Fruit fly (Drosophila melanogaster) whole organism, embryonic: Measurements from ENCODE around the gene atl.

Source experiments
- B-H2 ChIP-seq: fragments of 200-800 bp; sonication (Bioruptor generic); optimal IDR thresholded peaks from 2 replicates; lab custom pipeline; 2018; ENCODE audit warnings: missing biosample characterization, mild to moderate bottlenecking, missing genetic modification characterization
- Bgb ChIP-seq: fragments of 200-800 bp; sonication (Bioruptor generic); IDR thresholded peaks from 2 replicates; pipeline ENCODE4 v1.3.6; 2022; ENCODE audit warnings: missing biosample characterization, missing genetic modification characterization; ENCODE audit not compliant: partially characterized antibody
- Blimp-1 ChIP-seq: fragments of 200-800 bp; sonication (Bioruptor generic); optimal IDR thresholded peaks from 3 replicates; lab custom pipeline; 2018; ENCODE audit warnings: missing biosample characterization, missing genetic modification characterization, mild to moderate bottlenecking, moderate library complexity, missing genetic modification reagents
- CG10209 ChIP-seq: fragments of 200-800 bp; sonication (Bioruptor generic); optimal IDR thresholded peaks from 3 replicates; lab custom pipeline; 2017; ENCODE audit warnings: missing biosample characterization, mild to moderate bottlenecking, missing genetic modification characterization, missing genetic modification reagents
- CG1024 ChIP-seq: fragments of 200-800 bp; sonication (Bioruptor generic); IDR thresholded peaks from 2 replicates; pipeline ENCODE4 v1.3.6; 2022; ENCODE audit warnings: missing biosample characterization, missing genetic modification characterization
- CG10565 ChIP-seq: fragments of 200-800 bp; sonication (Bioruptor generic); optimal IDR thresholded peaks from 3 replicates; lab custom pipeline; 2016; ENCODE audit warnings: missing biosample characterization, mild to moderate bottlenecking, missing genetic modification characterization
- CG1233 ChIP-seq: fragments of 200-800 bp; sonication (Bioruptor generic); optimal IDR thresholded peaks from 4 replicates; lab custom pipeline; 2018; ENCODE audit warnings: missing biosample characterization, mild to moderate bottlenecking, missing genetic modification characterization
- CG13894 ChIP-seq: fragments of 200-800 bp; sonication (Bioruptor generic); optimal IDR thresholded peaks from 3 replicates; lab custom pipeline; 2018; ENCODE audit warnings: missing biosample characterization, mild to moderate bottlenecking, missing genetic modification characterization, moderate library complexity
- CG17359 ChIP-seq: fragments of 200-800 bp; sonication (Bioruptor generic); optimal IDR thresholded peaks from 3 replicates; lab custom pipeline; 2018; ENCODE audit warnings: missing biosample characterization, mild to moderate bottlenecking, missing genetic modification characterization, moderate library complexity
- CG2120 ChIP-seq: fragments of 200-800 bp; sonication (Bioruptor generic); optimal IDR thresholded peaks from 3 replicates; lab custom pipeline; 2016; ENCODE audit warnings: missing biosample characterization, missing genetic modification characterization
- CG2678 ChIP-seq: fragments of 200-800 bp; sonication (Bioruptor generic); optimal IDR thresholded peaks from 3 replicates; lab custom pipeline; 2019; ENCODE audit warnings: missing biosample characterization, mild to moderate bottlenecking, missing genetic modification characterization, moderate library complexity
- CG2875 ChIP-seq: fragments of 200-800 bp; sonication (Bioruptor generic); optimal IDR thresholded peaks from 2 replicates; lab custom pipeline; 2017; ENCODE audit warnings: missing biosample characterization, mild to moderate bottlenecking, missing genetic modification characterization, missing genetic modification reagents
- CG3163 ChIP-seq: fragments of 200-800 bp; sonication (Bioruptor generic); optimal IDR thresholded peaks from 3 replicates; lab custom pipeline; 2016; ENCODE audit warnings: missing biosample characterization, missing genetic modification characterization
- CG3281 ChIP-seq: fragments of 200-800 bp; sonication (Bioruptor generic); optimal IDR thresholded peaks from 3 replicates; lab custom pipeline; 2017; ENCODE audit warnings: missing biosample characterization, mild to moderate bottlenecking, missing genetic modification characterization
- CG33213 ChIP-seq: fragments of 200-800 bp; sonication (Bioruptor generic); optimal IDR thresholded peaks from 3 replicates; lab custom pipeline; 2016; ENCODE audit warnings: missing biosample characterization, missing genetic modification characterization
- CG34224 ChIP-seq: fragments of 200-800 bp; sonication (Bioruptor generic); IDR thresholded peaks from 3 replicates; pipeline ENCODE4 v1.3.6; 2022; ENCODE audit warnings: missing biosample characterization, missing genetic modification characterization; ENCODE audit not compliant: partially characterized antibody
- CG3995 ChIP-seq: fragments of 200-800 bp; sonication (Bioruptor generic); optimal IDR thresholded peaks from 3 replicates; lab custom pipeline; 2016; ENCODE audit warnings: missing biosample characterization, missing genetic modification characterization
- CG4617 ChIP-seq: fragments of 200-800 bp; sonication (Bioruptor generic); optimal IDR thresholded peaks from 3 replicates; lab custom pipeline; 2016; ENCODE audit warnings: missing biosample characterization, missing genetic modification characterization, borderline replicate concordance
- CG6813 ChIP-seq: fragments of 200-800 bp; sonication (Bioruptor generic); optimal IDR thresholded peaks from 2 replicates; lab custom pipeline; 2017; ENCODE audit warnings: missing biosample characterization, missing genetic modification characterization, mild to moderate bottlenecking, moderate library complexity, missing genetic modification reagents
- CG7839 ChIP-seq: fragments of 200-800 bp; sonication (Bioruptor generic); optimal IDR thresholded peaks from 3 replicates; lab custom pipeline; 2018; ENCODE audit warnings: missing biosample characterization, mild to moderate bottlenecking, missing genetic modification characterization, moderate library complexity
- CG9932 ChIP-seq: fragments of 200-800 bp; sonication (Bioruptor generic); IDR thresholded peaks from 2 replicates; pipeline ENCODE4 v1.3.6; 2022; ENCODE audit warnings: missing biosample characterization, missing genetic modification characterization
- Dp ChIP-seq: fragments of 200-800 bp; sonication (Bioruptor generic); optimal IDR thresholded peaks from 2 replicates; lab custom pipeline; 2018; ENCODE audit warnings: missing biosample characterization, mild to moderate bottlenecking, missing genetic modification characterization, moderate library complexity
- Dref ChIP-seq: fragments of 200-800 bp; sonication (Bioruptor generic); IDR thresholded peaks from 2 replicates; pipeline ENCODE4 v1.3.6; 2022; ENCODE audit warnings: missing biosample characterization, missing genetic modification characterization
- Fer1 ChIP-seq: fragments of 200-800 bp; sonication (Bioruptor generic); optimal IDR thresholded peaks from 2 replicates; lab custom pipeline; 2017; ENCODE audit warnings: missing biosample characterization, mild to moderate bottlenecking, missing genetic modification characterization
- H2.0 ChIP-seq: fragments of 200-800 bp; sonication (Bioruptor generic); IDR thresholded peaks from 2 replicates; pipeline ENCODE4 v1.3.6; 2022; ENCODE audit warnings: missing biosample characterization, missing genetic modification characterization
- Jarid2 ChIP-seq: fragments of 200-800 bp; sonication (Bioruptor generic); optimal IDR thresholded peaks from 3 replicates; lab custom pipeline; 2017; ENCODE audit warnings: mild to moderate bottlenecking, missing biosample characterization, missing genetic modification reagents, missing genetic modification characterization
- Lpt ChIP-seq: fragments of >200 bp; optimal IDR thresholded peaks from 2 replicates; lab custom pipeline; 2018; ENCODE audit warnings: missing biosample characterization, missing genetic modification characterization
- Myb ChIP-seq: fragments of 200-800 bp; sonication (Bioruptor generic); optimal IDR thresholded peaks from 2 replicates; lab custom pipeline; 2016; ENCODE audit warnings: missing biosample characterization, missing genetic modification characterization
- Nf-YC ChIP-seq: fragments of 200-800 bp; optimal IDR thresholded peaks from 3 replicates; lab custom pipeline; 2019; ENCODE audit warnings: missing biosample characterization, mild to moderate bottlenecking, missing genetic modification characterization, moderate library complexity
- PHDP ChIP-seq: fragments of 200-800 bp; sonication (Bioruptor generic); optimal IDR thresholded peaks from 3 replicates; lab custom pipeline; 2018; ENCODE audit warnings: missing biosample characterization, mild to moderate bottlenecking, missing genetic modification characterization, moderate library complexity
- chif ChIP-seq, 2 experiments: fragments of 200-800 bp; sonication (Bioruptor generic); optimal IDR thresholded peaks; 3 replicates each; lab custom pipeline; 2016; ENCODE audit warnings: missing biosample characterization in 2 of 2, missing genetic modification characterization in 2 of 2
- fd3F ChIP-seq: fragments of 200-800 bp; sonication (Bioruptor generic); optimal IDR thresholded peaks from 2 replicates; lab custom pipeline; 2018; ENCODE audit warnings: missing biosample characterization, mild to moderate bottlenecking, missing genetic modification characterization, moderate library complexity
- fru ChIP-seq: fragments of >200 bp; optimal IDR thresholded peaks from 2 replicates; lab custom pipeline; 2017
- gcm ChIP-seq: fragments of 200-800 bp; sonication (Bioruptor generic); optimal IDR thresholded peaks from 2 replicates; lab custom pipeline; 2019; ENCODE audit warnings: missing biosample characterization, mild to moderate bottlenecking, missing genetic modification characterization, moderate library complexity
- grau ChIP-seq: fragments of 200-800 bp; optimal IDR thresholded peaks from 3 replicates; lab custom pipeline; 2019; ENCODE audit warnings: missing biosample characterization, mild to moderate bottlenecking, missing genetic modification characterization, moderate library complexity
- gro ChIP-seq: fragments of 200-800 bp; sonication (Bioruptor generic); optimal IDR thresholded peaks from 2 replicates; lab custom pipeline; 2016; ENCODE audit warnings: missing biosample characterization, missing genetic modification characterization
- kah ChIP-seq: fragments of 200-800 bp; sonication (Bioruptor generic); optimal IDR thresholded peaks from 2 replicates; lab custom pipeline; 2018; ENCODE audit warnings: missing biosample characterization, mild to moderate bottlenecking, missing genetic modification characterization
- lilli ChIP-seq: fragments of 200-800 bp; sonication (Bioruptor generic); optimal IDR thresholded peaks from 3 replicates; lab custom pipeline; 2016; ENCODE audit warnings: missing biosample characterization, missing genetic modification characterization
- maf-S ChIP-seq: fragments of 200-800 bp; sonication (Bioruptor generic); optimal IDR thresholded peaks from 2 replicates; lab custom pipeline; 2016; ENCODE audit warnings: missing biosample characterization, missing genetic modification characterization
- mam ChIP-seq: fragments of 200-800 bp; sonication (Bioruptor generic); optimal IDR thresholded peaks from 3 replicates; lab custom pipeline; 2016; ENCODE audit warnings: missing biosample characterization, missing genetic modification characterization
- p53 ChIP-seq: fragments of 200-800 bp; sonication (Bioruptor generic); optimal IDR thresholded peaks from 2 replicates; lab custom pipeline; 2016; ENCODE audit warnings: missing biosample characterization, missing genetic modification characterization
- pita ChIP-seq: fragments of 200-800 bp; sonication (Bioruptor generic); optimal IDR thresholded peaks from 2 replicates; lab custom pipeline; 2017; ENCODE audit warnings: missing biosample characterization, mild to moderate bottlenecking, missing genetic modification characterization
- ro ChIP-seq: fragments of 200-800 bp; sonication (Bioruptor generic); IDR thresholded peaks from 2 replicates; pipeline ENCODE4 v1.3.6; 2022; ENCODE audit warnings: missing biosample characterization, missing genetic modification characterization
- sqz ChIP-seq: fragments of 200-800 bp; sonication (Bioruptor generic); optimal IDR thresholded peaks from 3 replicates; lab custom pipeline; 2018; ENCODE audit warnings: missing biosample characterization, mild to moderate bottlenecking, missing genetic modification characterization
- stwl ChIP-seq: fragments of 200-800 bp; sonication (Bioruptor generic); optimal IDR thresholded peaks from 3 replicates; lab custom pipeline; 2018; ENCODE audit warnings: missing biosample characterization, mild to moderate bottlenecking, missing genetic modification characterization, moderate library complexity
- tin ChIP-seq: fragments of 200-800 bp; sonication (Bioruptor generic); optimal IDR thresholded peaks from 3 replicates; lab custom pipeline; 2016; ENCODE audit warnings: missing biosample characterization, missing genetic modification characterization
- trem ChIP-seq: fragments of 200-800 bp; optimal IDR thresholded peaks from 3 replicates; lab custom pipeline; 2019; ENCODE audit warnings: missing biosample characterization, mild to moderate bottlenecking, missing genetic modification characterization, moderate library complexity
- wek ChIP-seq: fragments of 200-800 bp; sonication (Bioruptor generic); optimal IDR thresholded peaks from 3 replicates; lab custom pipeline; 2018; ENCODE audit warnings: missing biosample characterization, mild to moderate bottlenecking, missing genetic modification characterization, moderate library complexity
- zen ChIP-seq: fragments of 200-800 bp; sonication (Bioruptor generic); optimal IDR thresholded peaks from 3 replicates; lab custom pipeline; 2018; ENCODE audit warnings: missing biosample characterization, mild to moderate bottlenecking, missing genetic modification characterization, moderate library complexity

The atl gene

DNA sequence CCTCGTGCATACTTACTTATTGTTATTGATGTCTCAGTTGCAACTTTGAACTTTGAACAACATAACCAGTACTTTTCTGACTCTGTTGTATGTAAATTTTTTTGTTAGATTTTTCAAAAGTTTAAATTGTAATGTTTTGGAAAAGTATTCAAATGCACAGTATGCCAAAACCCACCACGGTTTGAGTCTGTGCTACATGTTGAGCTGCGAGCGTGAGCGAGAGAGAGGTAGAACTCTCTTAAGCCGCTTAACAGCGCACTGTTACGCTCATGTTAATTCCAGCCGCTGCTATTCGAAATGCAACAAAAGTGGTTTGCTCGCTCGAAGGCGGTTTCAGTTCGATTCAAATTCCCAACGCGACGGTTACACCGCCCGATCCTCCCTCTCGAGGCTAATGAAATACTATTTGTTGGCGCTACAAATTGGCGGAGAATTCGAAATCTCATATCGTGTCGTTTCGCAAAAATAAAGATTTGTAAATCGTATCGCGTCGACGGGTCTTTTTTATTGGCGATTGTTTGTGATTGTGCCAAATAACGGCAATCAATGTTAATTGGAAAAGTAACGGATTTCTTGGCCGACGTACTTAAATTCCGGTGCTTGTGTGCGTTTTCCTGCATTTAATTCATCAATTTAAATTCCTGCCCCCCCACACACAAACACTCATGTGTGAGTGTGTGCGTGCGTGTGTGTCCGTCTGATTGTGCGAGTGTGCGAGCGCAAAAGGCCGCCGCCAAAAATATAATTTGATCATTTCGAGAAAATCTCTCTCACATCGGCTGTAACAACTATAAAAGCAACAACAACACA lies 36.4 kb upstream of the atl start (continued):
- TF ChIP-seq CG17359 (tag; lab: Kevin White, UChicago): peak; percentile 22
- TF ChIP-seq CG3163 (GFP tag; lab: Kevin White, UChicago): peak; percentile 91
- no peak for TF ChIP-seq tin (GFP tag; lab: Kevin White, UChicago)
- TF ChIP-seq zen (tag; lab: Kevin White, UChicago): no peak
- TF ChIP-seq CG2875 (GFP tag; lab: Kevin White, UChicago): peak; percentile 14
- peak; percentile 15 for TF ChIP-seq CG7839 (tag; lab: Kevin White, UChicago)
- TF ChIP-seq mam (GFP tag; lab: Kevin White, UChicago): no peak
- no peak for TF ChIP-seq Lpt (GFP tag; lab: Kevin White, UChicago)
- peak; percentile 6 for TF ChIP-seq Myb (GFP tag; lab: Kevin White, UChicago)
- TF ChIP-seq pita (GFP tag; lab: Kevin White, UChicago): peak; percentile 44
- peak; percentile 21 for TF ChIP-seq CG13894 (tag; lab: Kevin White, UChicago)
- no peak for TF ChIP-seq CG34224 (GFP tag; lab: Robert Waterston, UW)
- peak in 1 of 2 experiments; percentile 14 for TF ChIP-seq chif (GFP tag; optimal IDR thresholded peaks at IDR 0.05; lab: Kevin White, UChicago)
- TF ChIP-seq CG3995 (GFP tag; lab: Kevin White, UChicago): no peak
- TF ChIP-seq Bgb (GFP tag; lab: Robert Waterston, UW): no peak
- no peak for TF ChIP-seq p53 (GFP tag; lab: Kevin White, UChicago)
- TF ChIP-seq Dref (GFP tag; lab: Robert Waterston, UW): no peak
- no peak for TF ChIP-seq CG6813 (GFP tag; lab: Kevin White, UChicago)
- no peak for TF ChIP-seq ro
- peak; percentile 8 for TF ChIP-seq wek (GFP tag; lab: Kevin White, UChicago)
- no peak for TF ChIP-seq CG10565 (GFP tag; lab: Kevin White, UChicago)
- TF ChIP-seq PHDP (tag; lab: Kevin White, UChicago): peak; percentile 34
- TF ChIP-seq gro (GFP tag; lab: Kevin White, UChicago): peak; percentile 43
- TF ChIP-seq CG3281 (GFP tag; lab: Kevin White, UChicago): peak; percentile 18
- peak; percentile 24 for TF ChIP-seq Dp
- no peak for TF ChIP-seq Nf-YC (tag; lab: Kevin White, UChicago)
- no peak for TF ChIP-seq CG4617 (GFP tag; lab: Kevin White, UChicago)
- no peak for TF ChIP-seq maf-S (GFP tag; lab: Kevin White, UChicago)
- no peak for TF ChIP-seq Blimp-1 (GFP tag; lab: Kevin White, UChicago)
- peak; percentile 40 for TF ChIP-seq stwl
- TF ChIP-seq fru: no peak
- TF ChIP-seq CG1024 (GFP tag; lab: Robert Waterston, UW): no peak
- no peak for TF ChIP-seq fd3F
- TF ChIP-seq Fer1 (GFP tag; lab: Kevin White, UChicago): peak; percentile 35
- TF ChIP-seq CG1233 (GFP tag; lab: Kevin White, UChicago): peak; percentile 28
- TF ChIP-seq CG10209 (GFP tag; lab: Kevin White, UChicago): no peak
- TF ChIP-seq H2.0 (GFP tag; lab: Robert Waterston, UW): no peak
- no peak for TF ChIP-seq CG33213 (GFP tag; lab: Kevin White, UChicago)
- peak; percentile 8 for TF ChIP-seq CG2678 (tag; lab: Kevin White, UChicago)
- TF ChIP-seq B-H2 (GFP tag; lab: Kevin White, UChicago): no peak
- peak; percentile 2 for TF ChIP-seq trem (tag; lab: Kevin White, UChicago)
- TF ChIP-seq lilli (GFP tag; lab: Kevin White, UChicago): no peak
- TF ChIP-seq CG2120 (GFP tag; lab: Kevin White, UChicago): no peak
- peak; percentile 51 for TF ChIP-seq sqz (GFP tag; lab: Kevin White, UChicago)
- TF ChIP-seq CG9932 (GFP tag; lab: Robert Waterston, UW): no peak
- peak; percentile 28 for TF ChIP-seq grau (tag; lab: Kevin White, UChicago)
- peak; percentile 97 for TF ChIP-seq Jarid2
- peak; percentile 11 for TF ChIP-seq gcm
- TF ChIP-seq kah (GFP tag; lab: Kevin White, UChicago): no peak
